Fruit fly (Drosophila melanogaster) whole organism, embryonic: ENCODE measurements around the gene Gmppb.

Experiments
- CG10431 ChIP-seq: fragments of 200-800 bp; sonication (Bioruptor generic); optimal IDR thresholded peaks from 3 replicates; lab custom pipeline; 2018; ENCODE audit warnings: missing biosample characterization, mild to moderate bottlenecking, missing genetic modification characterization
- sens-2 ChIP-seq: fragments of 200-800 bp; sonication (Bioruptor generic); IDR thresholded peaks from 2 replicates; pipeline ENCODE4 v1.3.6; 2022; ENCODE audit warnings: missing biosample characterization, missing genetic modification characterization
- sug ChIP-seq: fragments of 200-800 bp; optimal IDR thresholded peaks from 2 replicates; lab custom pipeline; 2019; ENCODE audit warnings: missing biosample characterization, mild to moderate bottlenecking, missing genetic modification characterization, moderate library complexity
- zfh2 ChIP-seq: fragments of 200-800 bp; sonication (Bioruptor generic); optimal IDR thresholded peaks from 2 replicates; lab custom pipeline; 2016; ENCODE audit warnings: missing biosample characterization, missing genetic modification characterization

- no peak for TF ChIP-seq zfh2 (GFP tag; lab: Kevin White, UChicago)
- peak; percentile 93 for TF ChIP-seq sug (tag; lab: Kevin White, UChicago)
- TF ChIP-seq CG10431 (GFP tag; lab: Kevin White, UChicago) = no peak
- TF ChIP-seq sens-2 (GFP tag; lab: Robert Waterston, UW) = no peak
These were observed 7.1 kb upstream of the Gmppb start for dm6 chr3R:4804126-4804649.
